Worm (Caenorhabditis elegans) whole organism, early embryonic: ENCODE measurements around the gene pld-1.

Experiments
- F13C5.2 ChIP-seq: sonication (generic microtip); optimal IDR thresholded peaks from 2 replicates; lab custom pipeline; 2017; ENCODE audit warnings: mild to moderate bottlenecking, missing genetic modification characterization, inconsistent platforms, missing compliant biosample characterization
- ama-1 ChIP-seq: fragments of 150-350 bp; optimal IDR thresholded peaks from 2 replicates; lab custom pipeline; 2014
- flt-1 ChIP-seq: fragments of 200-800 bp; sonication (Bioruptor generic); IDR thresholded peaks from 2 replicates; pipeline ENCODE4 v1.3.6; 2022; ENCODE audit warnings: missing genetic modification characterization, missing compliant biosample characterization
- hnd-1 ChIP-seq: sonication (generic microtip); optimal IDR thresholded peaks from 2 replicates; lab custom pipeline; 2016; ENCODE audit warnings: missing genetic modification characterization, missing compliant biosample characterization
- scrt-1 ChIP-seq: fragments of 200-800 bp; sonication (Bioruptor generic); IDR thresholded peaks from 2 replicates; pipeline ENCODE4 v1.3.6; 2022; ENCODE audit warnings: missing genetic modification characterization, missing compliant biosample characterization
- sea-1 ChIP-seq: fragments of 200-800 bp; sonication (Bioruptor generic); conservative IDR thresholded peaks from 2 replicates; pipeline ENCODE4 v1.3.6; 2022; ENCODE audit warnings: missing genetic modification characterization, missing compliant biosample characterization

- TF ChIP-seq flt-1 (GFP tag; lab: Robert Waterston, UW) (no peak), ama-1 (lab: Kevin White, UChicago) (no peak), scrt-1 (GFP tag; lab: Robert Waterston, UW) (no peak), sea-1 (GFP tag; lab: Robert Waterston, UW) (no peak), F13C5.2 (no peak), hnd-1 (tag; lab: Kevin White, UChicago) (no peak)
Measured at ce11 chrII:5069525-5069924, 22.0 kb downstream of the pld-1 start, which contains the start of gene idpb-2.
